Fruit fly (Drosophila melanogaster) whole organism, adult: ENCODE results near the gene eIF4E5.

Experiments
- CG12768 ChIP-seq: fragments of 200-800 bp; sonication (Bioruptor generic); optimal IDR thresholded peaks from 2 replicates; lab custom pipeline; 2017; ENCODE audit warnings: missing biosample characterization, missing genetic modification characterization, mild to moderate bottlenecking, moderate library complexity, missing genetic modification reagents
- CG5204 ChIP-seq: fragments of 200-800 bp; sonication (Bioruptor generic); optimal IDR thresholded peaks from 2 replicates; lab custom pipeline; 2016; ENCODE audit warnings: missing biosample characterization, missing genetic modification characterization
- Crg-1 ChIP-seq: fragments of 200-800 bp; sonication (Bioruptor generic); optimal IDR thresholded peaks from 2 replicates; lab custom pipeline; 2016; ENCODE audit warnings: missing biosample characterization, missing genetic modification characterization
- Mnt ChIP-seq: fragments of 200-800 bp; sonication (Bioruptor generic); optimal IDR thresholded peaks from 2 replicates; lab custom pipeline; 2016; ENCODE audit warnings: missing biosample characterization, mild to moderate bottlenecking, missing genetic modification characterization
- cnc ChIP-seq, 2 experiments: fragments of >200 bp; optimal IDR thresholded peaks; 2 replicates each; lab custom pipeline; 2017
- kay ChIP-seq: fragments of 200-800 bp; sonication (Bioruptor generic); peaks from one replicate; lab custom pipeline; 2016; ENCODE audit warnings: missing biosample characterization, missing genetic modification characterization, borderline replicate concordance
- toe ChIP-seq: fragments of 200-800 bp; sonication (Bioruptor generic); optimal IDR thresholded peaks from 2 replicates; lab custom pipeline; 2016; ENCODE audit warnings: missing biosample characterization, missing genetic modification characterization

DNA sequence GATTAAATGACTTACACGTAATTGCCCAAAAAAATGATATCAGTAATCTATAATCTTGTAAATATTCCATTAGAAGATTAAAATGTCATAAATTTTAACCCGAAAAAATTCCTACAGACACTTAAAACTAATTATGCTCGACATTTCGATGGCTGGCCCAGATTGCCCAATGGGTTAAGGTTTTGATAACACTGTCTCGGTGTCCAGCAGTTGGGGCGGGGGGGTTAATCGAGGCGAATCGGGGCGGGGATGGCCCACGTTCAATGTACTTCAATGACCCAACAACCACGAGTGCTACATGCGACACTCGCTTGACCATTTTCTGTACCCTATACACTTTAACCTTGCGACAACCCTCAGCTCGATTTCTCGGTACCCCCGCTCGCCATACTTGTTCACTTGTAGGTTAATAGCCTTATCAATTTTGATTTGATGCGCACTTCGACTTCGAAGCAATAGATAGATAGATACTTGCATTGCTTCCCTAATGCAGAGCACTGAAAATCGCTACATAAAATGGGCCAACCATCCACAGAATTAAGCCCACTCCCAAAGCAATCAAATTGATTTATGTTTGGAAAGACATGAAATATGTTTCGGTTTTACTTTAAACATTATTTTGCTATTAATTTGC, 42.3 kb upstream of the eIF4E5 start:
- TF ChIP-seq Mnt (no peak), CG12768 (GFP tag; lab: Kevin White, UChicago) (no peak), CG5204 (GFP tag; lab: Kevin White, UChicago) (no peak), toe (GFP tag; lab: Kevin White, UChicago) (no peak), kay (GFP tag; lab: Kevin White, UChicago) (no peak), Crg-1 (GFP tag; lab: Kevin White, UChicago) (no peak), cnc (optimal IDR thresholded peaks at IDR 0.05; lab: Kevin White, UChicago) (no peak)
